Worm (Caenorhabditis elegans) whole organism, L3 larva: ENCODE results near the gene F22E5.9.
"Not testable (repeated sequence)": the region's sequence is repeated elsewhere in the genome, so short reads cannot be mapped to it uniquely, and the experiment has no call there.

Experiments
- fkh-10 ChIP-seq: sonication (generic microtip); optimal IDR thresholded peaks from 2 replicates; lab custom pipeline; 2017; ENCODE audit warnings: missing biosample characterization, missing genetic modification reagents, missing genetic modification characterization
- lin-15B ChIP-seq: fragments of 150-350 bp; optimal IDR thresholded peaks from 2 replicates; lab custom pipeline; 2014; ENCODE audit warnings: missing biosample characterization, missing genetic modification characterization
- nhr-25 ChIP-seq: sonication (generic microtip); optimal IDR thresholded peaks from 2 replicates; lab custom pipeline; 2017; ENCODE audit warnings: missing biosample characterization, missing genetic modification characterization
- skn-1 ChIP-seq: fragments of 150-350 bp; optimal IDR thresholded peaks from 2 replicates; lab custom pipeline; 2014; ENCODE audit warnings: missing biosample characterization, missing genetic modification characterization
- snpc-4 ChIP-seq: fragments of 150-350 bp; optimal IDR thresholded peaks from 2 replicates; lab custom pipeline; 2014; ENCODE audit warnings: missing biosample characterization, missing genetic modification characterization

DNA sequence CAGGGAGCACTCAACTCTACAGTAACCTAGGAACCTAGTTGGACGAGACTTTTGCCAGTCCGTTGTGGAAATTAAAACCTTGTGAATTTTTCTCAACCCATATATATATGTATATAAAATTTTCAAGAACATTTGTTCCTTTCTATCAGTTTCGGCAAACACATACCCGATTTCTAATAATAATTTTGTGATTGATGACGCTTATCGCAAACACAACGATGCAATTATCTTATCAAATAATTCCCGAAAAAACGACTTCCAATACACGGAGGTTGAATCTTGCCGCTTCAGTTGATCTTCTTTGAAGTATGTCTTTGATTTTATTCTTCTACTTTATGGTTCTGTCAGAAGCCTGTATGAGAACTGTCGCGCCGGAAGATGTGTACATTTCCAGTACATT, 26.9 kb downstream of the F22E5.9 start, which contains the start of gene F22E5.2:
- TF ChIP-seq nhr-25 (tag; lab: Kevin White, UChicago); lin-15B (tag; lab: Kevin White, UChicago); skn-1 (tag; lab: Kevin White, UChicago); fkh-10; snpc-4: not testable (repeated sequence)
